Worm (Caenorhabditis elegans) whole organism, late embryonic: ENCODE results near the gene ekl-6.

Experiments
- C08G9.2 ChIP-seq: sonication (generic microtip); optimal IDR thresholded peaks from 2 replicates; lab custom pipeline; 2016; ENCODE audit warnings: mild to moderate bottlenecking, missing genetic modification characterization, moderate library complexity, missing compliant biosample characterization
- F13H6.1 ChIP-seq: sonication (generic microtip); optimal IDR thresholded peaks from 2 replicates; lab custom pipeline; 2016; ENCODE audit warnings: missing genetic modification characterization, missing compliant biosample characterization
- K02D7.2 ChIP-seq: sonication (generic microtip); optimal IDR thresholded peaks from 2 replicates; lab custom pipeline; 2017; ENCODE audit warnings: mild to moderate bottlenecking, missing genetic modification characterization, missing compliant biosample characterization
- K09A11.1 ChIP-seq: sonication (generic microtip); optimal IDR thresholded peaks from 2 replicates; lab custom pipeline; 2017; ENCODE audit warnings: antibody characterized with exemption, mild to moderate bottlenecking, missing genetic modification characterization, missing compliant biosample characterization; ENCODE audit not compliant: insufficient read depth
- Y22D7AL.16 ChIP-seq: sonication (generic microtip); optimal IDR thresholded peaks from 2 replicates; lab custom pipeline; 2016; ENCODE audit warnings: missing genetic modification characterization, missing compliant biosample characterization
- ahr-1 ChIP-seq: sonication (generic microtip); optimal IDR thresholded peaks from 2 replicates; lab custom pipeline; 2016; ENCODE audit warnings: missing genetic modification characterization, missing compliant biosample characterization
- ama-1 ChIP-seq: fragments of 150-350 bp; optimal IDR thresholded peaks from 2 replicates; lab custom pipeline; 2014
- ceh-14 ChIP-seq: sonication (generic microtip); optimal IDR thresholded peaks from 2 replicates; lab custom pipeline; 2016; ENCODE audit warnings: missing genotype, missing genetic modification characterization, missing compliant biosample characterization
- ceh-18 ChIP-seq: sonication (generic microtip); optimal IDR thresholded peaks from 2 replicates; lab custom pipeline; 2016; ENCODE audit warnings: missing genetic modification characterization, missing compliant biosample characterization
- ceh-19 ChIP-seq: fragments of 200-800 bp; sonication (Bioruptor generic); optimal IDR thresholded peaks from 2 replicates; lab custom pipeline; 2018; ENCODE audit warnings: mild to moderate bottlenecking, missing genetic modification characterization, missing compliant biosample characterization
- ceh-2 ChIP-seq: sonication (generic microtip); optimal IDR thresholded peaks from 2 replicates; lab custom pipeline; 2016; ENCODE audit warnings: missing genotype, missing genetic modification characterization, missing compliant biosample characterization
- ceh-22 ChIP-seq: sonication (generic microtip); optimal IDR thresholded peaks from 2 replicates; lab custom pipeline; 2017; ENCODE audit warnings: missing biosample characterization, missing genetic modification characterization
- ceh-24 ChIP-seq: sonication (generic microtip); optimal IDR thresholded peaks from 2 replicates; lab custom pipeline; 2016; ENCODE audit warnings: mild to moderate bottlenecking, missing genetic modification characterization, missing compliant biosample characterization
- ceh-30 ChIP-seq: fragments of 150-350 bp; optimal IDR thresholded peaks from 2 replicates; lab custom pipeline; 2014; ENCODE audit warnings: missing biosample characterization, missing genetic modification characterization
- ceh-31 ChIP-seq: sonication (generic microtip); optimal IDR thresholded peaks from 2 replicates; lab custom pipeline; 2016; ENCODE audit warnings: missing genetic modification characterization, missing compliant biosample characterization
- ceh-45 ChIP-seq: fragments of 200-800 bp; sonication (Bioruptor generic); IDR thresholded peaks from 2 replicates; pipeline ENCODE4 v1.3.6; 2022; ENCODE audit warnings: missing genetic modification reagents, missing genetic modification characterization, missing compliant biosample characterization
- ceh-48 ChIP-seq: sonication (generic microtip); optimal IDR thresholded peaks from 2 replicates; lab custom pipeline; 2016; ENCODE audit warnings: missing genetic modification characterization, inconsistent platforms, missing compliant biosample characterization
- ceh-6 ChIP-seq: fragments of 200-800 bp; sonication (Bioruptor generic); optimal IDR thresholded peaks from 2 replicates; lab custom pipeline; 2018; ENCODE audit warnings: mild to moderate bottlenecking, missing genetic modification characterization, missing compliant biosample characterization
- ceh-9 ChIP-seq: sonication (generic microtip); optimal IDR thresholded peaks from 2 replicates; lab custom pipeline; 2016; ENCODE audit warnings: mild to moderate bottlenecking, missing genetic modification characterization, inconsistent platforms, missing compliant biosample characterization
- dmd-4 ChIP-seq: sonication (generic microtip); optimal IDR thresholded peaks from 2 replicates; lab custom pipeline; 2016; ENCODE audit warnings: borderline replicate concordance, missing genetic modification characterization, missing compliant biosample characterization
- dve-1 ChIP-seq: sonication (generic microtip); optimal IDR thresholded peaks from 2 replicates; lab custom pipeline; 2017; ENCODE audit warnings: antibody characterized with exemption, mild to moderate bottlenecking, missing genetic modification characterization, missing compliant biosample characterization
- elt-2 ChIP-seq: sonication (generic microtip); optimal IDR thresholded peaks from 2 replicates; lab custom pipeline; 2016; ENCODE audit warnings: missing genetic modification reagents, missing genetic modification characterization, missing compliant biosample characterization
- elt-4 ChIP-seq: sonication (generic microtip); optimal IDR thresholded peaks from 2 replicates; lab custom pipeline; 2016; ENCODE audit warnings: missing genetic modification characterization, missing compliant biosample characterization
- ets-4 ChIP-seq: sonication (generic microtip); optimal IDR thresholded peaks from 2 replicates; lab custom pipeline; 2016; ENCODE audit warnings: missing genetic modification characterization, missing compliant biosample characterization
- eyg-1 ChIP-seq: sonication (generic microtip); optimal IDR thresholded peaks from 2 replicates; lab custom pipeline; 2016; ENCODE audit warnings: missing genotype, missing genetic modification characterization, missing compliant biosample characterization
- fax-1 ChIP-seq: sonication (generic microtip); optimal IDR thresholded peaks from 2 replicates; lab custom pipeline; 2016; ENCODE audit warnings: missing genotype, missing genetic modification characterization, missing compliant biosample characterization
- fkh-10 ChIP-seq: fragments of 150-350 bp; optimal IDR thresholded peaks from 2 replicates; lab custom pipeline; 2014; ENCODE audit warnings: missing biosample characterization, missing genetic modification reagents, missing genetic modification characterization
- gmeb-2 ChIP-seq: sonication (generic microtip); optimal IDR thresholded peaks from 2 replicates; lab custom pipeline; 2016; ENCODE audit warnings: missing genetic modification characterization, inconsistent platforms, missing compliant biosample characterization
- hlh-13 ChIP-seq: fragments of 200-800 bp; sonication (Bioruptor generic); optimal IDR thresholded peaks from 2 replicates; lab custom pipeline; 2018; ENCODE audit warnings: mild to moderate bottlenecking, missing genetic modification characterization, missing compliant biosample characterization
- hlh-15 ChIP-seq: sonication (generic microtip); optimal IDR thresholded peaks from 2 replicates; lab custom pipeline; 2016; ENCODE audit warnings: missing genetic modification characterization, missing compliant biosample characterization
- hlh-30 ChIP-seq: sonication (generic microtip); optimal IDR thresholded peaks from 2 replicates; lab custom pipeline; 2017; ENCODE audit warnings: antibody characterized with exemption, missing genetic modification characterization, missing compliant biosample characterization; ENCODE audit not compliant: insufficient read depth
- hlh-6 ChIP-seq: sonication (generic microtip); optimal IDR thresholded peaks from 2 replicates; lab custom pipeline; 2016; ENCODE audit warnings: missing genotype, missing genetic modification characterization, missing compliant biosample characterization
- hlh-8 ChIP-seq: sonication (generic microtip); optimal IDR thresholded peaks from 2 replicates; lab custom pipeline; 2016; ENCODE audit warnings: missing genotype, missing genetic modification characterization, missing compliant biosample characterization
- lim-6 ChIP-seq: sonication (generic microtip); optimal IDR thresholded peaks from 2 replicates; lab custom pipeline; 2016; ENCODE audit warnings: missing genetic modification characterization, missing compliant biosample characterization
- lin-11 ChIP-seq: fragments of 200-800 bp; sonication (Bioruptor generic); optimal IDR thresholded peaks from 2 replicates; lab custom pipeline; 2018; ENCODE audit warnings: mild to moderate bottlenecking, missing genetic modification characterization, missing compliant biosample characterization
- madf-2 ChIP-seq: sonication (generic microtip); optimal IDR thresholded peaks from 2 replicates; lab custom pipeline; 2017; ENCODE audit warnings: missing genetic modification characterization, missing compliant biosample characterization
- mec-3 ChIP-seq: sonication (generic microtip); optimal IDR thresholded peaks from 2 replicates; lab custom pipeline; 2016; ENCODE audit warnings: borderline replicate concordance, missing genetic modification characterization, missing compliant biosample characterization
- nhr-232 ChIP-seq: sonication (generic microtip); optimal IDR thresholded peaks from 2 replicates; lab custom pipeline; 2016; ENCODE audit warnings: missing genetic modification characterization, missing compliant biosample characterization
- odd-2 ChIP-seq: sonication (generic microtip); optimal IDR thresholded peaks from 2 replicates; lab custom pipeline; 2017; ENCODE audit warnings: antibody characterized with exemption, mild to moderate bottlenecking, missing genetic modification characterization, missing compliant biosample characterization
- pag-3 ChIP-seq: sonication (generic microtip); optimal IDR thresholded peaks from 2 replicates; lab custom pipeline; 2016; ENCODE audit warnings: missing compliant biosample characterization, missing genetic modification characterization, borderline replicate concordance
- pha-2 ChIP-seq: sonication (generic microtip); optimal IDR thresholded peaks from 2 replicates; lab custom pipeline; 2017; ENCODE audit warnings: mild to moderate bottlenecking, missing genetic modification characterization, missing compliant biosample characterization
- pha-4 ChIP-seq: fragments of 150-350 bp; optimal IDR thresholded peaks from 2 replicates; lab custom pipeline; 2018; ENCODE audit warnings: missing biosample characterization, missing genetic modification reagents, missing genetic modification characterization
- ref-2 ChIP-seq: sonication (generic microtip); optimal IDR thresholded peaks from 2 replicates; lab custom pipeline; 2016; ENCODE audit warnings: missing genetic modification characterization, missing compliant biosample characterization
- rnt-1 ChIP-seq: sonication (generic microtip); optimal IDR thresholded peaks from 2 replicates; lab custom pipeline; 2016; ENCODE audit warnings: missing genetic modification characterization, missing compliant biosample characterization
- sdc-2 ChIP-seq: sonication (generic microtip); optimal IDR thresholded peaks from 2 replicates; lab custom pipeline; 2016; ENCODE audit warnings: missing genotype, missing genetic modification characterization, missing compliant biosample characterization
- sox-2 ChIP-seq: fragments of 200-800 bp; sonication (Bioruptor generic); IDR thresholded peaks from 2 replicates; pipeline ENCODE4 v1.3.6; 2022; ENCODE audit warnings: missing genetic modification reagents, missing genetic modification characterization, missing compliant biosample characterization
- sox-4 ChIP-seq: sonication (generic microtip); optimal IDR thresholded peaks from 2 replicates; lab custom pipeline; 2017; ENCODE audit warnings: mild to moderate bottlenecking, missing genetic modification characterization, inconsistent platforms, missing compliant biosample characterization
- tbx-2 ChIP-seq: sonication (generic microtip); optimal IDR thresholded peaks from 2 replicates; lab custom pipeline; 2016; ENCODE audit warnings: missing genetic modification characterization, missing compliant biosample characterization
- tbx-7 ChIP-seq: sonication (generic microtip); optimal IDR thresholded peaks from 2 replicates; lab custom pipeline; 2016; ENCODE audit warnings: missing genotype, missing genetic modification characterization, missing compliant biosample characterization
- ttx-3 ChIP-seq: sonication (generic microtip); optimal IDR thresholded peaks from 2 replicates; lab custom pipeline; 2016; ENCODE audit warnings: missing genetic modification reagents, missing genetic modification characterization, missing compliant biosample characterization
- unc-42 ChIP-seq: sonication (generic microtip); optimal IDR thresholded peaks from 2 replicates; lab custom pipeline; 2016; ENCODE audit warnings: missing genotype, missing genetic modification characterization, missing compliant biosample characterization
- unc-55 ChIP-seq: sonication (generic microtip); optimal IDR thresholded peaks from 2 replicates; lab custom pipeline; 2017; ENCODE audit warnings: missing biosample characterization, missing genetic modification reagents, missing genetic modification characterization
- unc-86 ChIP-seq: sonication (generic microtip); optimal IDR thresholded peaks from 2 replicates; lab custom pipeline; 2016; ENCODE audit warnings: missing genetic modification characterization, missing compliant biosample characterization
- zip-5 ChIP-seq: sonication (generic microtip); optimal IDR thresholded peaks from 2 replicates; lab custom pipeline; 2016; ENCODE audit warnings: missing genetic modification characterization, missing compliant biosample characterization
- ztf-16 ChIP-seq: sonication (generic microtip); optimal IDR thresholded peaks from 2 replicates; lab custom pipeline; 2017; ENCODE audit warnings: missing genetic modification characterization, missing compliant biosample characterization

The ekl-6 gene

ce11 chrIII:10064140-10064539 is at the start of gene ekl-6:
TSS of gene ekl-6 (plus strand) at chrIII:10064404.
- TF ChIP-seq lim-6 (tag; lab: Kevin White, UChicago) (no peak), pha-4 (tag; lab: Kevin White, UChicago) (no peak), eyg-1 (tag; lab: Kevin White, UChicago) (no peak), hlh-6 (no peak), K02D7.2 (tag; lab: Kevin White, UChicago) (no peak), ceh-2 (tag; lab: Kevin White, UChicago) (peak; percentile 90), tbx-7 (peak; percentile 83), ceh-24 (tag; lab: Kevin White, UChicago) (no peak), ceh-19 (GFP tag; lab: Kevin White, UChicago) (no peak), ceh-45 (GFP tag; lab: Robert Waterston, UW) (no peak), sox-4 (tag; lab: Kevin White, UChicago) (no peak), madf-2 (tag; lab: Kevin White, UChicago) (no peak), fkh-10 (no peak), lin-11 (no peak), ceh-9 (tag; lab: Kevin White, UChicago) (no peak), elt-4 (tag; lab: Kevin White, UChicago) (no peak), dmd-4 (tag; lab: Kevin White, UChicago) (no peak), odd-2 (tag; lab: Kevin White, UChicago) (no peak), sdc-2 (peak; percentile 16), unc-55 (GFP tag; lab: Kevin White, UChicago) (no peak), hlh-30 (tag; lab: Kevin White, UChicago) (no peak), pha-2 (tag; lab: Kevin White, UChicago) (no peak), fax-1 (tag; lab: Kevin White, UChicago) (peak; percentile 11), ceh-18 (tag; lab: Kevin White, UChicago) (no peak), ceh-6 (no peak), unc-42 (tag; lab: Kevin White, UChicago) (no peak), unc-86 (peak; percentile 14), ref-2 (tag; lab: Kevin White, UChicago) (peak; percentile 76), ceh-48 (tag; lab: Kevin White, UChicago) (peak; percentile 42), pag-3 (no peak), ceh-31 (tag; lab: Kevin White, UChicago) (peak; percentile 85), elt-2 (tag; lab: Kevin White, UChicago) (peak; percentile 53), ets-4 (tag; lab: Kevin White, UChicago) (peak; percentile 74), K09A11.1 (no peak), F13H6.1 (tag; lab: Kevin White, UChicago) (peak; percentile 40), hlh-8 (tag; lab: Kevin White, UChicago) (peak; percentile 61), ama-1 (lab: Kevin White, UChicago) (no peak), gmeb-2 (no peak), rnt-1 (peak; percentile 15), tbx-2 (tag; lab: Kevin White, UChicago) (peak; percentile 86), ztf-16 (tag; lab: Kevin White, UChicago) (no peak), ceh-14 (tag; lab: Kevin White, UChicago) (peak; percentile 21), nhr-232 (tag; lab: Kevin White, UChicago) (no peak), ceh-30 (tag; lab: Kevin White, UChicago) (no peak), hlh-13 (GFP tag; lab: Kevin White, UChicago) (no peak), Y22D7AL.16 (no peak), zip-5 (tag; lab: Kevin White, UChicago) (peak; percentile 79), hlh-15 (tag; lab: Kevin White, UChicago) (no peak), mec-3 (tag; lab: Kevin White, UChicago) (peak; percentile 35), ahr-1 (tag; lab: Kevin White, UChicago) (no peak), ceh-22 (tag; lab: Kevin White, UChicago) (no peak), sox-2 (GFP tag; lab: Robert Waterston, UW) (no peak), C08G9.2 (tag; lab: Kevin White, UChicago) (peak; percentile 84), ttx-3 (tag; lab: Kevin White, UChicago) (no peak), dve-1 (tag; lab: Kevin White, UChicago) (no peak)
